Worm (Caenorhabditis elegans) whole organism, L3 larva: Measurements from ENCODE around the gene tsfm-1.

Experiments
- R02D3.7 ChIP-seq: fragments of 150-350 bp; optimal IDR thresholded peaks from 2 replicates; lab custom pipeline; 2014; ENCODE audit warnings: missing biosample characterization, missing genetic modification characterization
- ZK546.5 ChIP-seq: sonication (generic microtip); optimal IDR thresholded peaks from 2 replicates; lab custom pipeline; 2017; ENCODE audit warnings: missing biosample characterization, missing genetic modification characterization
- aly-2 ChIP-seq: fragments of 150-350 bp; optimal IDR thresholded peaks from 2 replicates; lab custom pipeline; 2014; ENCODE audit warnings: missing biosample characterization, missing genetic modification characterization
- ama-1 ChIP-seq: fragments of 150-350 bp; optimal IDR thresholded peaks from 2 replicates; lab custom pipeline; 2018
- ceh-16 ChIP-seq: sonication (generic microtip); optimal IDR thresholded peaks from 2 replicates; lab custom pipeline; 2017; ENCODE audit warnings: missing biosample characterization, missing genetic modification characterization
- ceh-28 ChIP-seq: fragments of 150-350 bp; optimal IDR thresholded peaks from 2 replicates; lab custom pipeline; 2014; ENCODE audit warnings: missing biosample characterization, missing genetic modification reagents, missing genetic modification characterization
- ceh-82 ChIP-seq: fragments of 150-350 bp; optimal IDR thresholded peaks from 2 replicates; lab custom pipeline; 2014; ENCODE audit warnings: missing biosample characterization, missing genetic modification characterization
- ceh-9 ChIP-seq: sonication (generic microtip); optimal IDR thresholded peaks from 2 replicates; lab custom pipeline; 2018; ENCODE audit warnings: missing biosample characterization, missing genetic modification characterization
- daf-12 ChIP-seq: fragments of 150-350 bp; optimal IDR thresholded peaks from 2 replicates; lab custom pipeline; 2014; ENCODE audit warnings: missing biosample characterization, missing genetic modification reagents, missing genetic modification characterization
- egl-27 ChIP-seq: sonication (generic microtip); optimal IDR thresholded peaks from 4 replicates; lab custom pipeline; 2017; ENCODE audit warnings: missing biosample characterization, missing genetic modification reagents, missing genetic modification characterization
- egl-5 ChIP-seq: fragments of 150-350 bp; optimal IDR thresholded peaks from 2 replicates; lab custom pipeline; 2017; ENCODE audit warnings: missing biosample characterization, missing genetic modification reagents, missing genetic modification characterization, inconsistent platforms
- elt-1 ChIP-seq: fragments of 150-350 bp; optimal IDR thresholded peaks from 2 replicates; lab custom pipeline; 2014; ENCODE audit warnings: missing biosample characterization, missing genetic modification characterization
- elt-2 ChIP-seq: sonication (generic microtip); optimal IDR thresholded peaks from 2 replicates; lab custom pipeline; 2016; ENCODE audit warnings: missing genetic modification reagents, mild to moderate bottlenecking, missing genetic modification characterization, missing compliant biosample characterization
- elt-3 ChIP-seq, 3 experiments: fragments of 150-350 bp in 1 of 3; sonication (generic microtip) in 2 of 3; optimal IDR thresholded peaks; 2 replicates in 2 of 3; 4 replicates in 1 of 3; lab custom pipeline; 2014 to 2017; ENCODE audit warnings: missing biosample characterization in 3 of 3, missing genetic modification characterization in 3 of 3
- eor-1 ChIP-seq, 2 experiments: fragments of 150-350 bp; optimal IDR thresholded peaks; 2 replicates each; lab custom pipeline; 2014 to 2018; ENCODE audit warnings: missing biosample characterization in 2 of 2, missing genetic modification characterization in 2 of 2
- fkh-10 ChIP-seq: sonication (generic microtip); optimal IDR thresholded peaks from 2 replicates; lab custom pipeline; 2017; ENCODE audit warnings: missing biosample characterization, missing genetic modification reagents, missing genetic modification characterization
- fkh-2 ChIP-seq: fragments of 150-350 bp; optimal IDR thresholded peaks from 2 replicates; lab custom pipeline; 2014; ENCODE audit warnings: missing biosample characterization, missing genetic modification reagents, missing genetic modification characterization
- fos-1 ChIP-seq: fragments of 150-350 bp; optimal IDR thresholded peaks from 2 replicates; lab custom pipeline; 2014; ENCODE audit warnings: missing biosample characterization, missing genetic modification characterization
- hmg-11 ChIP-seq: sonication (generic microtip); optimal IDR thresholded peaks from 2 replicates; lab custom pipeline; 2016; ENCODE audit warnings: missing genetic modification characterization, missing compliant biosample characterization
- jun-1 ChIP-seq: fragments of 150-350 bp; optimal IDR thresholded peaks from 2 replicates; lab custom pipeline; 2014; ENCODE audit warnings: missing biosample characterization, missing genetic modification reagents, missing genetic modification characterization
- lin-15B ChIP-seq: fragments of 150-350 bp; optimal IDR thresholded peaks from 2 replicates; lab custom pipeline; 2014; ENCODE audit warnings: missing biosample characterization, missing genetic modification characterization
- lin-39 ChIP-seq: fragments of 150-350 bp; optimal IDR thresholded peaks from 2 replicates; lab custom pipeline; 2018; ENCODE audit warnings: missing biosample characterization, missing genetic modification reagents, missing genetic modification characterization
- lsy-12 ChIP-seq: sonication (generic microtip); optimal IDR thresholded peaks from 2 replicates; lab custom pipeline; 2016; ENCODE audit warnings: mild to moderate bottlenecking, missing genetic modification characterization, missing compliant biosample characterization
- mdl-1 ChIP-seq: fragments of 150-350 bp; optimal IDR thresholded peaks from 2 replicates; lab custom pipeline; 2014; ENCODE audit warnings: missing biosample characterization, missing genetic modification characterization
- mml-1 ChIP-seq: fragments of 150-350 bp; sonication (generic microtip); optimal IDR thresholded peaks from 3 replicates; lab custom pipeline; 2014; ENCODE audit warnings: missing biosample characterization, missing genetic modification characterization
- nfya-1 ChIP-seq: sonication (generic microtip); optimal IDR thresholded peaks from 2 replicates; lab custom pipeline; 2017; ENCODE audit warnings: missing genetic modification characterization, mild to moderate bottlenecking, missing compliant biosample characterization, antibody characterized with exemption, moderate library complexity; ENCODE audit not compliant: insufficient read depth
- nhr-11 ChIP-seq: fragments of 150-350 bp; optimal IDR thresholded peaks from 2 replicates; lab custom pipeline; 2014; ENCODE audit warnings: missing biosample characterization, missing genetic modification characterization
- nhr-12 ChIP-seq: fragments of 150-350 bp; optimal IDR thresholded peaks from 2 replicates; lab custom pipeline; 2014; ENCODE audit warnings: missing biosample characterization, missing genetic modification characterization
- nhr-23 ChIP-seq: fragments of 150-350 bp; optimal IDR thresholded peaks from 2 replicates; lab custom pipeline; 2014; ENCODE audit warnings: missing biosample characterization, missing genetic modification reagents, missing genetic modification characterization
- nhr-237 ChIP-seq: fragments of 150-350 bp; optimal IDR thresholded peaks from 2 replicates; lab custom pipeline; 2014; ENCODE audit warnings: missing biosample characterization, missing genetic modification characterization
- nhr-25 ChIP-seq: sonication (generic microtip); optimal IDR thresholded peaks from 2 replicates; lab custom pipeline; 2017; ENCODE audit warnings: missing biosample characterization, missing genetic modification characterization
- nhr-28 ChIP-seq: fragments of 150-350 bp; optimal IDR thresholded peaks from 2 replicates; lab custom pipeline; 2014; ENCODE audit warnings: missing biosample characterization, missing genetic modification characterization
- nhr-43 ChIP-seq: sonication (generic microtip); optimal IDR thresholded peaks from 2 replicates; lab custom pipeline; 2016; ENCODE audit warnings: mild to moderate bottlenecking, missing genetic modification characterization, missing compliant biosample characterization; ENCODE audit not compliant: poor library complexity, severe bottlenecking
- nhr-67 ChIP-seq: fragments of 150-350 bp; optimal IDR thresholded peaks from 2 replicates; lab custom pipeline; 2014; ENCODE audit warnings: missing biosample characterization, missing genetic modification characterization
- nhr-76 ChIP-seq: fragments of 150-350 bp; sonication (generic microtip); optimal IDR thresholded peaks from 5 replicates; lab custom pipeline; 2014; ENCODE audit warnings: missing biosample characterization, missing genetic modification characterization
- nhr-77 ChIP-seq: fragments of 150-350 bp; optimal IDR thresholded peaks from 2 replicates; lab custom pipeline; 2014; ENCODE audit warnings: missing biosample characterization, missing genetic modification characterization
- pha-4 ChIP-seq: fragments of 150-350 bp; optimal IDR thresholded peaks from 2 replicates; lab custom pipeline; 2014; ENCODE audit warnings: missing biosample characterization, missing genetic modification reagents, missing genetic modification characterization
- pqm-1 ChIP-seq: fragments of 150-350 bp; optimal IDR thresholded peaks from 2 replicates; lab custom pipeline; 2017; ENCODE audit warnings: missing biosample characterization, missing genetic modification characterization, inconsistent platforms
- sea-2 ChIP-seq: fragments of 150-350 bp; sonication (generic microtip); optimal IDR thresholded peaks from 4 replicates; lab custom pipeline; 2014; ENCODE audit warnings: missing biosample characterization, missing genetic modification reagents, missing genetic modification characterization
- skn-1 ChIP-seq: fragments of 150-350 bp; optimal IDR thresholded peaks from 2 replicates; lab custom pipeline; 2014; ENCODE audit warnings: missing biosample characterization, missing genetic modification characterization
- snpc-4 ChIP-seq: fragments of 150-350 bp; optimal IDR thresholded peaks from 2 replicates; lab custom pipeline; 2014; ENCODE audit warnings: missing biosample characterization, missing genetic modification characterization
- tbx-2 ChIP-seq: sonication (generic microtip); optimal IDR thresholded peaks from 2 replicates; lab custom pipeline; 2016; ENCODE audit warnings: mild to moderate bottlenecking, missing genetic modification characterization, missing compliant biosample characterization
- unc-39 ChIP-seq: sonication (generic microtip); optimal IDR thresholded peaks from 4 replicates; lab custom pipeline; 2017; ENCODE audit warnings: missing biosample characterization, missing genetic modification characterization
- unc-62 ChIP-seq: fragments of 150-350 bp; sonication (generic microtip); optimal IDR thresholded peaks from 4 replicates; lab custom pipeline; 2014; ENCODE audit warnings: missing biosample characterization, missing genetic modification reagents, missing genetic modification characterization
- zag-1 ChIP-seq: fragments of 150-350 bp; optimal IDR thresholded peaks from 2 replicates; lab custom pipeline; 2014; ENCODE audit warnings: missing biosample characterization, missing genetic modification characterization
- ztf-11 ChIP-seq: fragments of 150-350 bp; optimal IDR thresholded peaks from 2 replicates; lab custom pipeline; 2014; ENCODE audit warnings: missing biosample characterization, missing genetic modification characterization
- ztf-4 ChIP-seq: fragments of 150-350 bp; optimal IDR thresholded peaks from 2 replicates; lab custom pipeline; 2014; ENCODE audit warnings: missing biosample characterization, missing genetic modification characterization

tsfm-1 gene

ce11 chrV:12295015-12295414, 23.7 kb upstream of the tsfm-1 start:
- TF ChIP-seq nhr-43 (tag; lab: Kevin White, UChicago) (peak; percentile 2), nhr-237 (tag; lab: Kevin White, UChicago) (no peak), nhr-67 (tag; lab: Kevin White, UChicago) (no peak), nhr-12 (tag; lab: Kevin White, UChicago) (no peak), unc-62 (GFP tag; lab: Kevin White, UChicago) (no peak), lin-15B (tag; lab: Kevin White, UChicago) (no peak), nhr-23 (tag; lab: Kevin White, UChicago) (peak; percentile 80), sea-2 (GFP tag; lab: Kevin White, UChicago) (no peak), nfya-1 (tag; lab: Kevin White, UChicago) (no peak)

ce11 chrV:12294091-12294490, 22.7 kb upstream of the tsfm-1 start:
- TF ChIP-seq nhr-11 (tag; lab: Kevin White, UChicago) (no peak), elt-3 (tag; optimal IDR thresholded peaks at IDR 0.05; lab: Kevin White, UChicago) (peak in 2 of 3 experiments; percentile 23 to 49), jun-1 (tag; lab: Kevin White, UChicago) (no peak), unc-39 (no peak), nhr-25 (tag; lab: Kevin White, UChicago) (peak; percentile 4)

- TF ChIP-seq egl-5 (tag; lab: Kevin White, UChicago) (peak; percentile 58), sea-2 (GFP tag; lab: Kevin White, UChicago) (no peak), nhr-77 (tag; lab: Kevin White, UChicago) (peak; percentile 52), ztf-11 (tag; lab: Kevin White, UChicago) (no peak), zag-1 (tag; lab: Kevin White, UChicago) (peak; percentile 11), unc-39 (no peak), nhr-67 (tag; lab: Kevin White, UChicago) (no peak), nhr-12 (tag; lab: Kevin White, UChicago) (no peak), tbx-2 (peak; percentile 87), skn-1 (tag; lab: Kevin White, UChicago) (peak; percentile 65), lsy-12 (tag; lab: Kevin White, UChicago) (peak; percentile 79), ama-1 (lab: Kevin White, UChicago) (peak; percentile 35), pqm-1 (tag; lab: Kevin White, UChicago) (peak; percentile 37), nfya-1 (tag; lab: Kevin White, UChicago) (peak; percentile 89), ceh-82 (tag; lab: Kevin White, UChicago) (peak; percentile 49), jun-1 (tag; lab: Kevin White, UChicago) (peak; percentile 74), elt-3 (tag; optimal IDR thresholded peaks at IDR 0.05; lab: Kevin White, UChicago) (no peak), R02D3.7 (peak; percentile 86), elt-2 (tag; lab: Kevin White, UChicago) (peak; percentile 61), fos-1 (tag; lab: Kevin White, UChicago) (no peak), egl-27 (tag; lab: Kevin White, UChicago) (no peak), aly-2 (tag; lab: Kevin White, UChicago) (peak; percentile 4), elt-1 (tag; lab: Kevin White, UChicago) (peak; percentile 41), nhr-76 (tag; lab: Kevin White, UChicago) (no peak), nhr-43 (tag; lab: Kevin White, UChicago) (peak; percentile 80), hmg-11 (tag; lab: Kevin White, UChicago) (peak; percentile 93), lin-15B (tag; lab: Kevin White, UChicago) (peak; percentile 85), unc-62 (GFP tag; lab: Kevin White, UChicago) (no peak), nhr-11 (tag; lab: Kevin White, UChicago) (peak; percentile 56), nhr-25 (tag; lab: Kevin White, UChicago) (peak; percentile 70), nhr-23 (tag; lab: Kevin White, UChicago) (peak; percentile 87), lin-39 (tag; lab: Kevin White, UChicago) (peak; percentile 70), nhr-237 (tag; lab: Kevin White, UChicago) (no peak), ceh-9 (tag; lab: Kevin White, UChicago) (no peak), mdl-1 (tag; lab: Kevin White, UChicago) (peak; percentile 5), fkh-10 (GFP tag; lab: Kevin White, UChicago) (peak; percentile 21), ceh-16 (tag; lab: Kevin White, UChicago) (no peak), eor-1 (tag; optimal IDR thresholded peaks at IDR 0.05; lab: Kevin White, UChicago) (no peak), ztf-4 (tag; lab: Kevin White, UChicago) (peak; percentile 6), fkh-2 (tag; lab: Kevin White, UChicago) (no peak), ceh-28 (tag; lab: Kevin White, UChicago) (peak; percentile 63), ZK546.5 (peak; percentile 1), daf-12 (no peak), snpc-4 (tag; lab: Kevin White, UChicago) (peak; percentile 87), mml-1 (no peak), pha-4 (tag; lab: Kevin White, UChicago) (peak; percentile 92), nhr-28 (tag; lab: Kevin White, UChicago) (no peak)
These were observed 20.2 kb upstream of the tsfm-1 start, which contains the start of the genes srpa-68 and srh-16 for ce11 chrV:12291587-12291986. Gene srpa-68 (minus strand): TSS chrV:12291658. Gene srh-16 (plus strand): TSS chrV:12291861.
